Fruit fly (Drosophila melanogaster): Measurements from ENCODE around the gene Fdx2.

The Fdx2 gene

dm6 chr3L:4282627-4283026 lies 9.7 kb upstream of the Fdx2 start, which contains the start of gene CG11583 (continued):
- TF ChIP-seq HmgZ (tag; optimal IDR thresholded peaks at IDR 0.05) (peak; percentile 52), CG1603 (tag; optimal IDR thresholded peaks at IDR 0.05) (peak; percentile 64), CG11456 (GFP tag; IDR thresholded peaks at IDR 0.05) (peak; percentile 61; the same call in 1 of the 3 replicates), CG16779 (GFP tag; IDR thresholded peaks at IDR 0.05) (0 out of 2 replicates have a peak, but pooled peaks have one; percentile 2), CG2120 (GFP tag; optimal IDR thresholded peaks at IDR 0.05) (peak; percentile 73), lov (optimal IDR thresholded peaks at IDR 0.05) (no peak), lov (GFP tag; IDR thresholded peaks at IDR 0.05) (no peak), CG10147 (GFP tag; optimal IDR thresholded peaks at IDR 0.05) (no peak), NFAT (GFP tag; IDR thresholded peaks at IDR 0.05) (peak; percentile 48; the same call in 1 of the 2 replicates), CG34376 (GFP tag; optimal IDR thresholded peaks at IDR 0.05) (no peak), Scr (GFP tag; IDR thresholded peaks at IDR 0.05; ENCODE audit: partially characterized antibody) (peak; percentile 40; the same call in 1 of the 2 replicates), nerfin-1 (tag; optimal IDR thresholded peaks at IDR 0.05) (no peak), zfh2 (GFP tag; optimal IDR thresholded peaks at IDR 0.05) (peak; percentile 51), CG16813 (GFP tag; IDR thresholded peaks at IDR 0.05; ENCODE audit: partially characterized antibody) (no peak), Atf-2 (GFP tag; optimal IDR thresholded peaks at IDR 0.05) (no peak), CG17568 (GFP tag; optimal IDR thresholded peaks at IDR 0.05) (no peak), CG6654 (GFP tag; optimal IDR thresholded peaks at IDR 0.05) (no peak), caup (GFP tag; optimal IDR thresholded peaks at IDR 0.05; ENCODE audit: severe bottlenecking) (no peak), Doc2 (GFP tag; IDR thresholded peaks at IDR 0.05) (no peak), Ptx1 (GFP tag; IDR thresholded peaks at IDR 0.05) (no peak), CG12659 (GFP tag; optimal IDR thresholded peaks at IDR 0.05) (peak; percentile 63), Lpt (GFP tag; optimal IDR thresholded peaks at IDR 0.05) (no peak), CG1792 (GFP tag; optimal IDR thresholded peaks at IDR 0.05) (peak; percentile 57), Nf-YC (tag; optimal IDR thresholded peaks at IDR 0.05) (no peak), CG7786 (GFP tag; optimal IDR thresholded peaks at IDR 0.05) (peak; percentile 40), Stat92E (GFP tag; optimal IDR thresholded peaks at IDR 0.05) (peak in 1 of 3 experiments; percentile 55), Spps (tag; optimal IDR thresholded peaks at IDR 0.05) (no peak), CG17361 (GFP tag; IDR thresholded peaks at IDR 0.05) (no peak), da (GFP tag; optimal IDR thresholded peaks at IDR 0.05) (no peak), gsb-n (tag; optimal IDR thresholded peaks at IDR 0.05) (no peak), CG10366 (GFP tag; IDR thresholded peaks at IDR 0.05) (no peak), Poxn (GFP tag; IDR thresholded peaks at IDR 0.05) (no peak), CG11695 (GFP tag; IDR thresholded peaks at IDR 0.05) (no peak), oc (tag; optimal IDR thresholded peaks at IDR 0.05) (no peak), Dad (GFP tag; optimal IDR thresholded peaks at IDR 0.05) (peak; percentile 35), CG17385 (GFP tag; optimal IDR thresholded peaks at IDR 0.05) (no peak), CG7745 (tag; optimal IDR thresholded peaks at IDR 0.05) (no peak), PHDP (tag; optimal IDR thresholded peaks at IDR 0.05) (no peak), CG13296 (GFP tag; optimal IDR thresholded peaks at IDR 0.05) (no peak), CG13287 (GFP tag; IDR thresholded peaks at IDR 0.05; ENCODE audit: partially characterized antibody) (peak; percentile 38; the same call in 1 of the 2 replicates), zf30C (GFP tag; optimal IDR thresholded peaks at IDR 0.05) (no peak), CG4424 (GFP tag; optimal IDR thresholded peaks at IDR 0.05) (peak; percentile 23), CG30431 (GFP tag; optimal IDR thresholded peaks at IDR 0.05) (no peak), CG6813 (GFP tag; optimal IDR thresholded peaks at IDR 0.05) (no peak), her (GFP tag; optimal IDR thresholded peaks at IDR 0.05) (peak; percentile 31), CG14014 (GFP tag; IDR thresholded peaks at IDR 0.05) (peak; percentile 25; the same call in 1 of the 2 replicates), nau (GFP tag; optimal IDR thresholded peaks at IDR 0.05) (no peak), Oli (tag; optimal IDR thresholded peaks at IDR 0.05) (no peak), CG3281 (GFP tag; optimal IDR thresholded peaks at IDR 0.05) (peak; percentile 86), usp (GFP tag; optimal IDR thresholded peaks at IDR 0.05) (no peak), CG9876 (GFP tag; optimal IDR thresholded peaks at IDR 0.05) (peak; percentile 4)
